Worm (Caenorhabditis elegans) whole organism, L4/young adult: ENCODE data around the gene ttbk-2.2.

ENCODE experiments used
- dao-5 ChIP-seq: sonication (generic microtip); optimal IDR thresholded peaks from 2 replicates; lab custom pipeline; 2016; ENCODE audit warnings: missing genotype, missing genetic modification characterization, moderate library complexity, missing compliant biosample characterization
- him-1 ChIP-seq: sonication (generic microtip); optimal IDR thresholded peaks from 2 replicates; lab custom pipeline; 2016; ENCODE audit warnings: missing genotype, missing genetic modification reagents, missing genetic modification characterization, missing compliant biosample characterization

DNA sequence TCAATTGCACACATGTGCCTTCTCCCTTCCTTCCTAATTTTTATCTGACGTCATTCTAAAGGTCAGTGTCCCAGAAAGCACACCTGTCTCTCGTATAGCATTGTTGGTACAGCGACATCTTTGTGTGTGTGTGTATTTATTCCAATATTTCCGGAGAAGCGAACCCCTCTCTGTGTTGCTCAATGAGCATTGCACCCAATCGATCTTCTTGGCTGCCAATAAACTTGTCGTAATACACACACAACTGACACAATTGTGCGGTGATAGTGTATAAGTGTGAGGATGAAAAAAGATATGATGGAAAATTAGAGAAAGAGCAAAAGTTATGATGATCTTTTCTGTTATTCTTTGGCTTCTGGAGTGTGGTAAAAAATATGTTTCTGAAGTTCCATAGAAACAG is 9.8 kb upstream of the ttbk-2.2 start:
- TF ChIP-seq him-1 (tag; lab: Kevin White, UChicago), result no peak
- no peak for TF ChIP-seq dao-5 (tag; lab: Kevin White, UChicago)
